Fruit fly (Drosophila melanogaster): Measurements from ENCODE around the gene Tnpo.
"Not testable (repeated sequence)": the region's sequence is repeated elsewhere in the genome, so short reads cannot be mapped to it uniquely, and the experiment has no call there.

Gene Tnpo

DNA sequence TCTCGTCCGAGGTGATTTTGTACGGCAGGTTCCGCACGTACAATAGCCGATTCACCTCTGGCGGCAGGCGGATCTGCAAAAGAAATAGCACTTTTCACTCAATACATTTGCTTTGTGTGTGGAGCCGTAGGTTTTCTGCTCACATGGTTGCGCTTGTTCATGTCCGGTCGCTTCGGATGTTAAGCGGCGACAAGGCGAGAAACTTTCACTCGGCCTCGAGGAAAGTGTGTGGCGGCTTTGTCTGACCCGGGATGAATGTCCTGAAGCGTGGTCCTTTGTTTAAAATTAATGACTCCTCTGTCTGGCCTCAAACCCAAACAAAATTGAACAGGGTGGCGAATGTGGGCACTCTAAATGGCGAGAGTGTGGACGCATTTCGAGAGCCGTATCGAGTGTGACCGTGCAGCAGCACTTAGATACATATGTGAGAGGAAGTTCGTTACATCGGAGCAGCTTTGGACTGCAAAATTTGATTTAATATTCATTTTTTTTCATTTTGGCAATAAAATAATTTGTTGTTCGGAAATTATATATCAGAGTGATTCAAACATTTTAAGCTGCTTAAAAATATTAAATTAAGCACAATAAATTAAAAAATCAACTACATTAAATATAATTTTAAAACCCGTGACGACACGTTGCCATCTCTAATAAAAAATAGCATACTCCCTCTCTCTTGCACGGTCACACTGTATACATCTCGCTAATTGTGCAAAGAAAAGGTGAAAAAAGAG lies at the start of gene Tnpo, which contains the start of gene Sf3b6:
Gene Tnpo, plus strand, starts transcription at position 659 of the 734 bp plus-strand sequence.
Gene Sf3b6, minus strand, starts transcription at position 358 of the 734 bp plus-strand sequence.
- TF ChIP-seq Snoo (tag; optimal IDR thresholded peaks at IDR 0.05) (peak; percentile 76), CG9948 (tag; optimal IDR thresholded peaks at IDR 0.05) (peak; percentile 73), CG32121 (GFP tag; IDR thresholded peaks at IDR 0.05) (peak; percentile 58; the same call in 1 of the 2 replicates), Pif1A (GFP tag; optimal IDR thresholded peaks at IDR 0.05) (no peak), CG17806 (tag; optimal IDR thresholded peaks at IDR 0.05) (peak; percentile 52), rn (GFP tag; IDR thresholded peaks at IDR 0.05) (peak; percentile 64), CG34367 (tag; optimal IDR thresholded peaks at IDR 0.05) (peak; percentile 57), CG13204 (GFP tag; optimal IDR thresholded peaks at IDR 0.05) (no peak), CG8159 (tag; optimal IDR thresholded peaks at IDR 0.05) (no peak), D1 (tag; optimal IDR thresholded peaks at IDR 0.05) (no peak), fd96Ca (GFP tag; IDR thresholded peaks at IDR 0.05) (peak; percentile 54; the same call in 2 of the 3 replicates), Pif1B (GFP tag; optimal IDR thresholded peaks at IDR 0.05) (no peak), EcR (GFP tag; optimal IDR thresholded peaks at IDR 0.05) (peak; percentile 81), CG8301 (tag; optimal IDR thresholded peaks at IDR 0.05) (no peak), CG4496 (GFP tag; IDR thresholded peaks at IDR 0.05) (peak; percentile 60; the same call in 2 of the 3 replicates), Ets98B (GFP tag; IDR thresholded peaks at IDR 0.05) (no peak; the same call in none of the 2 replicates), CG15710 (tag; optimal IDR thresholded peaks at IDR 0.05) (peak; percentile 83), CG10348 (GFP tag; IDR thresholded peaks at IDR 0.05) (0 out of 2 replicates have a peak, but pooled peaks have one; percentile 19)

DNA sequence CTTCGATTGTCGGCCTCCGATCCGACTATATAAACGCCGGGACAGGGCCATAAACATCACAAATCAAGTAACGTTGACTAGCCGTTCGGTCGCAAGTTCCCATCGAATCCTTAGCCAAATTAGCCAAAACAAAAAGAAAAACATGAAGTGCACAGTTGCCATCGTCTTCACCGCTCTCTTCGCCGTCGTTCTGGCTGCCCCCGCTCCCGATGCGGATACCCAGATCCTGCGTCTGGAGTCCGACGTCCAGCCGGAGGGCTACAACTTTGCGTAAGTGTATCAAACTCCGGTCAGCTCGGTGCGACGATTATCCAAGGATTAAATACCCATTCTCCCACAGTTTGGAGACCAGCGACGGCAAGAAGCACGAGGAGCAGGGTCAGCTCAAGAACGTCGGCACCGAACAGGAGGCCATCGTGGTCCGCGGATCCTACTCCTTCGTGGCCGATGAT lies 48.5 kb upstream of the Tnpo start, which contains the start of gene Lcp65Ac:
Gene Lcp65Ac, plus strand, starts transcription at position 51 of the 452 bp plus-strand sequence.
- no peak for TF ChIP-seq CG17806 (tag; optimal IDR thresholded peaks at IDR 0.05)
- TF ChIP-seq gl (tag; optimal IDR thresholded peaks at IDR 0.05), result no peak
- TF ChIP-seq CG34367 (tag; optimal IDR thresholded peaks at IDR 0.05), result no peak
- no peak for TF ChIP-seq CG14655 (GFP tag; optimal IDR thresholded peaks at IDR 0.05)
- TF ChIP-seq CG32121 (GFP tag; IDR thresholded peaks at IDR 0.05), result no peak

DNA sequence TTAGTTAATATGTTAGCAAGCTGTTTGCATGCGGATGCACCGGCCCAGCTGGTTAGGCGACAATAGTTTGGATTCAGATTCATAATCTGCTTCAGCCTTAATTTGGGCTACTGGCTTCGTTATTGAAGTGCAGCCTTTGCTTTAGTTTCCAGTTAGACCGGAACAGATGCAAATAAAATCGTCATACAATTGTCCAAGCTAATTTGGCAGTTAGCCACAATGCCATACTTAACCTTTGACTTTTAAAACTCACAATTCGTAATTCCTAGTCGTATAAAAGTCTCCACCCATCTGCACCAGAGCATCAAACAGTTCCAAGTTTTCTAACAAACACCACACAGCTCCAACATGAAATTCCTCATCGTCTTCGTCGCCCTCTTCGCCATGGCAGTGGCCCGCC lies 46.9 kb upstream of the Tnpo start, which contains the start of gene Lcp65Ab2:
Gene Lcp65Ab2, plus strand, starts transcription at position 301 of the 400 bp plus-strand sequence.
- not testable (repeated sequence) for TF ChIP-seq CG17806 (tag; optimal IDR thresholded peaks at IDR 0.05); rn (GFP tag; IDR thresholded peaks at IDR 0.05); CG8301 (tag; optimal IDR thresholded peaks at IDR 0.05)

DNA sequence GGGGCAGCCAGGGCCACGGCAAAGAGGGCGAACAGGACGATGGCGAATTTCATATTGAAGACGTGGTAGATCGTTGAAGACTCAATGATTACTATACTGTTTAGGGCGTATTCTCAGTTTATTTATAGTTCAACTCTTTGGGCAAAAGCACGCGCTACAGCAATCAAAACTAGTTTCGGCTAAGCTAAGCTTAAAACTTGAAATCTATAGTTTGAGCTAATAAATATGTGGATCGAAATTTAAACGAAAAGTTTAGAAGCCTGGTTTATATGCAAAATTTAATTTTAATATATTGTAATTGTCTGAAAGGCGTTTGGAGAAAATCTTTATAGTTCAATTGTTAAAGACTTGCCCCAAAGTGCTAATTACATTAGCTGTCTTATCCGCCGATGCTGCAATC lies 45.4 kb upstream of the Tnpo start, which contains the start of gene Cpr65Ax1:
Gene Cpr65Ax1, minus strand, starts transcription at position 101 of the 400 bp plus-strand sequence.
- not testable (repeated sequence) for TF ChIP-seq Ets98B (GFP tag; IDR thresholded peaks at IDR 0.05); CG10348 (GFP tag; IDR thresholded peaks at IDR 0.05); D1 (tag; optimal IDR thresholded peaks at IDR 0.05)

DNA sequence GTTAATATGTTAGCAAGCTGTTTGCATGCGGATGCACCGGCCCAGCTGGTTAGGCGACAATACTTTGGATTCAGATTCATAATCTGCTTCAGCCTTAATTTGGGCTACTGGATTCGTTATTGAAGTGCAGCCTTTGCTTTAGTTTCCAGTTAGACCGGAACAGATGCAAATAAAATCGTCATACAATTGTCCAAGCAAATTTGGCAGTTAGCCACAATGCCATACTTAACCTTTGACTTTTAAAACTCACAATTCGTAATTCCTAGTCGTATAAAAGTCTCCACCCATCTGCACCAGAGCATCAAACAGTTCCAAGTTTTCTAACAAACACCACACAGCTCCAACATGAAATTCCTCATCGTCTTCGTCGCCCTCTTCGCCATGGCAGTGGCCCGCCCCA lies 44.0 kb upstream of the Tnpo start, which contains the start of gene Lcp65Ab1:
Gene Lcp65Ab1, plus strand, starts transcription at position 301 of the 400 bp plus-strand sequence.
- TF ChIP-seq CG15710, D1, CG17806 (tag; optimal IDR thresholded peaks at IDR 0.05): not testable (repeated sequence)

DNA sequence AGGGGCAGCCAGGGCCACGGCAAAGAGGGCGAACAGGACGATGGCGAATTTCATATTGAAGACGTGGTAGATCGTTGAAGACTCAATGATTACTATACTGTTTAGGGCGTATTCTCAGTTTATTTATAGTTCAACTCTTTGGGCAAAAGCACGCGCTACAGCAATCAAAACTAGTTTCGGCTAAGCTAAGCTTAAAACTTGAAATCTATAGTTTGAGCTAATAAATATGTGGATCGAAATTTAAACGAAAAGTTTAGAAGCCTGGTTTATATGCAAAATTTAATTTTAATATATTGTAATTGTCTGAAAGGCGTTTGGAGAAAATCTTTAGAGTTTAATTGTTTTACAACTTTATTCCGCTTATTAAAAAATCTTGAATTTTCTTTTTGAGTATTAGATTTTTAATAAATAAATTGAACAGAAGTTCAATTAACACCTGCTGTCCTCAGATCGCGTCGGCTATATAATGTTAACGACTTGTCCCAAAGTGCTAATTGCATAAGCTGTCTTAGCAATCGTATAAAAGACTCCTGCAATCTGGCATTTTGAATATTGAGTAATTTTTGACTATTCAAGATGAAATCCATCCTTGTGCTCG lies 42.4 kb upstream of the Tnpo start, which contains the start of the genes Cpr65Ax2 and Lcp65Aa:
Gene Cpr65Ax2, minus strand, starts transcription at position 101 of the 598 bp plus-strand sequence.
Gene Lcp65Aa, plus strand, starts transcription at position 548 of the 598 bp plus-strand sequence.
- TF ChIP-seq CG9948 (tag; optimal IDR thresholded peaks at IDR 0.05); CG8301 (tag; optimal IDR thresholded peaks at IDR 0.05); CG12605 (GFP tag; IDR thresholded peaks at IDR 0.05): not testable (repeated sequence)

DNA sequence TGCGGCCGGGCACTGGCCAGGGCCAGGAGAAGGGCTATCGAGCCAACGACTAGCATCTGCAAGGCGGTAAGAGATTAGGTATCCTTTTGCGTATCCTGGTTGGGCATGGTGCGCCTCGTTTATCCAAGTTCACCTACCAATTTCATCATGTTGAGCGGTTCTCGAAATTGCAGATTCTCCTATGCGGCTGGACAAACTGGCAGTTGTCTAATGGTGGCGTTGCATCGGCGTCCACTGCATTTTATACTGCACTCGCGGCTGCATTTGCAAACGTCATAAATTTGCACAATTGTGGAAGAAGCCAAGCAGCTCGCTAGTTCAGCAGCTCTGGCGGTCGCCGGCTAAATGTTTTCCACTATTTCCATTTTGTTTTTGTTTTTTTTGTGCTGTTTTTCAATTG lies 40.7 kb upstream of the Tnpo start, which contains the start of gene Acp65Aa:
Gene Acp65Aa, minus strand, starts transcription at position 215 of the 400 bp plus-strand sequence.
- TF ChIP-seq Ets98B (GFP tag; IDR thresholded peaks at IDR 0.05), result no peak
- TF ChIP-seq Snoo (tag; optimal IDR thresholded peaks at IDR 0.05), result no peak
- no peak for TF ChIP-seq CG14655 (GFP tag; optimal IDR thresholded peaks at IDR 0.05)

Measured in whole organism, pupa.